Worm (Caenorhabditis elegans): ENCODE data around the gene Y17G9B.5.

Gene Y17G9B.5

DNA sequence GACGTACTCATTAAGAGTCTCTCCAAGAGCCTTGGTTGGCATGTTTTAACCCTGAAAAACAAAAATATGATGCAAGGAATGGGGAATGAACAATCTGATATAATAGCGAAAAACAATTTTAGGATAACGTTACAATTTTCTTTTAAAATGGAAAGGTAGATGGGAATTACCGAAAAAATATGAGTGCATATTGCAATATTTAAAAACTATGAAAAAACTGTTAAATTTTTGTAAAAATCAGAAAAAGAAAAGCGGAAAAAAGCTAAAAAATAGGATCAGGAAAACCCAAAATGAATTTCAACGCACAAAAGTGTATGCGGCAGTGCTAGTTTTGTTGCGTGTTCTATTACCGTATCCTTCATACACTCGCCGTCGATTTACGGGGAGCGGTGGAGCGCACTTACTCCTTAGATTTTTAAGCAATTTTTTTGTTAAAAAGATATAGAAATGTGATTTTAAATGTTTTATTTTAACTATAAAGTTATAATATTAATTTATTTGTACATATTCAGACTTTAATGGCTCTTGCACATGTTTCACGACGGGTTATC is at the start of gene Y17G9B.5, which contains the start of gene rpl-20 (continued):
- TF ChIP-seq syd-9 (tag; optimal IDR thresholded peaks at IDR 0.05) (peak; percentile 71), lim-6 (tag; optimal IDR thresholded peaks at IDR 0.05) (peak; percentile 11), ceh-9 (tag; optimal IDR thresholded peaks at IDR 0.05) (no peak), sox-2 (GFP tag; IDR thresholded peaks at IDR 0.05) (peak; percentile 89), ceh-22 (tag; optimal IDR thresholded peaks at IDR 0.05) (peak; percentile 29), pag-3 (tag; optimal IDR thresholded peaks at IDR 0.05; ENCODE audit: borderline replicate concordance) (peak; percentile 35), pha-2 (tag; optimal IDR thresholded peaks at IDR 0.05) (peak; percentile 79), ceh-14 (tag; optimal IDR thresholded peaks at IDR 0.05) (peak; percentile 93), fkh-6 (tag; optimal IDR thresholded peaks at IDR 0.05) (peak; percentile 40), unc-55 (GFP tag; optimal IDR thresholded peaks at IDR 0.05) (peak; percentile 76), pat-9 (tag; optimal IDR thresholded peaks at IDR 0.05) (peak; percentile 82), eyg-1 (tag; optimal IDR thresholded peaks at IDR 0.05) (peak; percentile 17), elt-2 (tag; optimal IDR thresholded peaks at IDR 0.05) (peak; percentile 94), nhr-232 (tag; optimal IDR thresholded peaks at IDR 0.05) (no peak), unc-42 (tag; optimal IDR thresholded peaks at IDR 0.05) (peak; percentile 98), fax-1 (tag; optimal IDR thresholded peaks at IDR 0.05) (peak; percentile 19), ztf-16 (tag; optimal IDR thresholded peaks at IDR 0.05) (peak; percentile 96)

DNA sequence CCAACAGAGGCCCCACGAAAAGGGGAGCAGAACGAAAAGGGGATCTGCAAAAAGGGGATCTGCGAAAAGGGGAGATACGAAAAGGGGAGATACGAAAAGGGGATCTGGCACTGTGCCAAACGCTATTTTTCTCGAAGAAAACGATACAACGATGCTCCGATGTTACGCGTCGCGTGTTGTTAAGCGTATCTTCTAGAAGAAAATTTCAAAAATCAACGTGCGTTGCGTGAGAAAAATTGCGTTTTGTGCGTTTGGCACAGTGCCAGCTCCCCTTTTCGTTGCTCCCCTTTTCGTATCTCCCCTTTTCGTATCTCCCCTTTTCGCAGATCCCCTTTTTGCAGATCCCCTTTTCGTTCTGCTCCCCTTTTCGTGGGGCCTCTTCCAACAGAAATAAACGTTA is 48.0 kb upstream of the Y17G9B.5 start:
- TF ChIP-seq zip-5 (tag; optimal IDR thresholded peaks at IDR 0.05), result peak; percentile 45
- TF ChIP-seq F13H6.1 (tag; optimal IDR thresholded peaks at IDR 0.05), result peak; percentile 51
- peak; percentile 59 for TF ChIP-seq ref-2 (tag; optimal IDR thresholded peaks at IDR 0.05)
- TF ChIP-seq lim-6 (tag; optimal IDR thresholded peaks at IDR 0.05), result peak; percentile 49
- peak; percentile 55 for TF ChIP-seq fax-1 (tag; optimal IDR thresholded peaks at IDR 0.05)
- TF ChIP-seq tbx-2 (tag; optimal IDR thresholded peaks at IDR 0.05), result peak; percentile 51
- TF ChIP-seq ceh-2 (tag; optimal IDR thresholded peaks at IDR 0.05), result peak; percentile 51
- peak; percentile 12 for TF ChIP-seq tbx-7 (tag; optimal IDR thresholded peaks at IDR 0.05)
- peak; percentile 60 for TF ChIP-seq ets-4 (tag; optimal IDR thresholded peaks at IDR 0.05)
- peak; percentile 73 for TF ChIP-seq C08G9.2 (tag; optimal IDR thresholded peaks at IDR 0.05)
- TF ChIP-seq elt-2 (tag; optimal IDR thresholded peaks at IDR 0.05), result peak; percentile 26
- peak; percentile 25 for TF ChIP-seq rnt-1 (tag; optimal IDR thresholded peaks at IDR 0.05)
- peak; percentile 16 for TF ChIP-seq ceh-34 (tag; optimal IDR thresholded peaks at IDR 0.05)
- TF ChIP-seq ceh-31 (tag; optimal IDR thresholded peaks at IDR 0.05), result peak; percentile 86
- peak; percentile 11 for TF ChIP-seq ceh-19 (GFP tag; optimal IDR thresholded peaks at IDR 0.05)
- peak; percentile 59 for TF ChIP-seq dmd-4 (tag; optimal IDR thresholded peaks at IDR 0.05; ENCODE audit: borderline replicate concordance)
- peak; percentile 77 for TF ChIP-seq ceh-14 (tag; optimal IDR thresholded peaks at IDR 0.05)

DNA sequence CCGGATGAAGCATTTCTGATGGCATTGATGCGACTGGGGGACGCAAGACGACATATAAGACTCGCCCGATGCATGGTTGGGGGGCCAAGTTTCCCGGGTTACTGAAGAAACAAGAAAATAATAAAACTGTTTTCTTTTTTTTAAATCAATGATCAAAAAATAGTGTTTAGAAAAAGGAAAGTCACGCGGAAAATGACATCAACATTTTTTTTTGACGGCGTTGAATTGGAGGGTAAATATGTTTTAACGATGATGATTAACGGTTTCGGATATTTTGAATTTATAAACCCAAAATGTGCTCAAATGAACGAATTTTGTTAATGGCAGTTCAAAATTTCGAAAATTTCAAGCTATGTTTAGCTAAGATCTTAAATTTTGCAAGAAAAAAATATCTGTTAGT is 46.1 kb upstream of the Y17G9B.5 start, which contains the start of gene ogdh-1:
TSS of gene ogdh-1 (minus strand) at position 101 of the 400 bp plus-strand sequence.
- no peak for TF ChIP-seq eyg-1 (tag; optimal IDR thresholded peaks at IDR 0.05)
- TF ChIP-seq ceh-18 (tag; optimal IDR thresholded peaks at IDR 0.05), result no peak
- no peak for TF ChIP-seq unc-55 (GFP tag; optimal IDR thresholded peaks at IDR 0.05)
- TF ChIP-seq che-1 (tag; optimal IDR thresholded peaks at IDR 0.05), result no peak
- no peak for TF ChIP-seq fkh-6 (tag; optimal IDR thresholded peaks at IDR 0.05)
- no peak for TF ChIP-seq hlh-13 (GFP tag; optimal IDR thresholded peaks at IDR 0.05)
- no peak for TF ChIP-seq ceh-30 (tag; optimal IDR thresholded peaks at IDR 0.05)
- no peak for TF ChIP-seq pax-1 (tag; optimal IDR thresholded peaks at IDR 0.05)
- TF ChIP-seq ahr-1 (tag; optimal IDR thresholded peaks at IDR 0.05), result no peak
- no peak for TF ChIP-seq ceh-2 (tag; optimal IDR thresholded peaks at IDR 0.05)

DNA sequence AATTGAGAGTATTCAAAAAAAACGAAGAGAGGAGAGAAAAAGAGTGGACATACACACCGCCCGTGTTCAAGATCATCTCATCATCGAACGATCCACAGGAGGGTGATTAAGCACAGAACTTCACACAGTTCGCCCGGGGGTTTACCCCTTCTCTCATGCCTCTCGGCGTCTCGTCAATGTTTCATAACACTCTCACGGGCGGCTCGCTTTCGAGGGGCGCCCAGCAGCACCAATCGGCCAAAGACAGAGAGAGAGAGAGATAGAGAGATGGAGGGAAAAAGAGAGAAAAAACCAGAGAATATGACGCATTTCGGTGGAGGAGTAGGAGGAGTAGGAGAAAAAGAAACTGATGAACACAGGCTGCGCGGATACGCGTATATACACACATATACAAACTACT is 44.9 kb upstream of the Y17G9B.5 start:
- TF ChIP-seq tbx-2 (tag; optimal IDR thresholded peaks at IDR 0.05) (peak; percentile 51), ceh-14 (tag; optimal IDR thresholded peaks at IDR 0.05) (peak; percentile 51), T23F11.4 (GFP tag; optimal IDR thresholded peaks at IDR 0.05) (no peak), sdc-2 (tag; optimal IDR thresholded peaks at IDR 0.05) (peak; percentile 9), rnt-1 (tag; optimal IDR thresholded peaks at IDR 0.05) (peak; percentile 16), ceh-31 (tag; optimal IDR thresholded peaks at IDR 0.05) (peak; percentile 69), C08G9.2 (tag; optimal IDR thresholded peaks at IDR 0.05) (peak; percentile 40), ceh-18 (tag; optimal IDR thresholded peaks at IDR 0.05) (peak; percentile 58), nfya-1 (tag; optimal IDR thresholded peaks at IDR 0.05) (peak; percentile 75), ref-2 (tag; optimal IDR thresholded peaks at IDR 0.05) (peak; percentile 20), lin-11 (tag; optimal IDR thresholded peaks at IDR 0.05) (no peak)

Data from whole organism, late embryonic.